Fruit fly (Drosophila melanogaster): ENCODE data around the gene CG6664.
A peak's percentile ranks its signal among the peaks of the same experiment; 100 is the strongest.

The CG6664 gene

DNA sequence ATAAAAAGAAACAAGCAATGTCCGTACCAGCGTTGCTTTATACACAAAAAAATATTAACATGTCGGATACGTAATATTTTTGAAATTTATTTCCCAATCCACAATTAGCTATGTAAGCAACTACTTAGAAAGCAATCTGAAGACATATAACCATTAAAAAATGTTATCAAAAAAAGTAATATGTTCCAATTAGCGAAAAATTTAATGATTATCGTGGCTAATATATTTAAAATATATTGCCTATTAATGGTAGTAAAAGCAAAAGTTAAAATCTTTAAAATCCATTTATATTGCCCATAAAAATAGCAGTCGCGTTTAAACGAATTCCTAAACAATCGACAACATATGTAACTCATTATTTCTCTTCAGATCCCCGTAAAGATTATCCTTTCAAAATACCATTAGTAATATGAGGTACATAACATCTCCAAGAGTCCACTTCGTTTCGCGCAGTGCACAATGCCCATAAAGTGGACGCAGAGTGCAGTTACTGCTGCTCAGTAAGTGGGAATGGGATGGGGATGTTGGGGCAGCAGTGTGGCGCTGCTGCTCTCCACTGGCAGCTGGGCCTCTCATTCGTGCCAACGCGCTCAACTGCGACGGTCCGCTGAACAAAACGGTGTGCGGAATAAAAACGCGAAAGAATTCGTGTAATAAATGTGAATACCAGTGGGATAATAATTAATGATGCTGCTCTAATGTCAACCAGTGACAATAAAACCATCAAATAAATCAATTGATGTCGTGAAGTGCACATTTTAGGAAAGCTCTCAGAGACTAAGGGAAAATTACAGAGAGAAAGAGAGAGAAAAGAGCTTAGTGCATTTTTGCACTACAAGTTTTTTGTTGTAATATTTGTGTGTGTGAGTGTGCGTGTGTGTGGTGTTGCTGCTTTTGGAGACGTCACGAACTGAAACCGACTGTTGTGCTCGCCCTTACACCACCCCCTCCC, 29.6 kb downstream of the CG6664 start (continued):
- TF ChIP-seq fd3F (GFP tag; optimal IDR thresholded peaks at IDR 0.05) (no peak), CG31441 (GFP tag; IDR thresholded peaks at IDR 0.05) (peak; percentile 63), Doc3 (GFP tag; IDR thresholded peaks at IDR 0.05; ENCODE audit: partially characterized antibody) (no peak), CG10267 (tag; optimal IDR thresholded peaks at IDR 0.05) (peak; percentile 26), CG10979 (tag; optimal IDR thresholded peaks at IDR 0.05) (peak; percentile 47), CG13287 (GFP tag; IDR thresholded peaks at IDR 0.05; ENCODE audit: partially characterized antibody) (peak; percentile 19; the same call in 1 of the 2 replicates), pb (GFP tag; optimal IDR thresholded peaks at IDR 0.05) (no peak), CG9932 (GFP tag; IDR thresholded peaks at IDR 0.05) (peak; percentile 45; the same call in 1 of the 2 replicates), Dp (GFP tag; optimal IDR thresholded peaks at IDR 0.05) (no peak), Dll (GFP tag; IDR thresholded peaks at IDR 0.05; ENCODE audit: partially characterized antibody) (peak; percentile 32; the same call in 2 of the 4 replicates), CG34422 (GFP tag; IDR thresholded peaks at IDR 0.05) (no peak; the same call in 1 of the 3 replicates), CG10431 (GFP tag; optimal IDR thresholded peaks at IDR 0.05) (no peak), prd (optimal IDR thresholded peaks at IDR 0.05) (no peak), prd (GFP tag; IDR thresholded peaks at IDR 0.05) (0 out of 3 replicates have a peak, but pooled peaks have one; percentile 33), BEAF-32 (GFP tag; optimal IDR thresholded peaks at IDR 0.05) (no peak), wdn (GFP tag; IDR thresholded peaks at IDR 0.05) (peak; percentile 21; the same call in 1 of the 2 replicates), oc (tag; optimal IDR thresholded peaks at IDR 0.05) (no peak), sim (GFP tag; IDR thresholded peaks at IDR 0.05) (no peak), Dref (GFP tag; IDR thresholded peaks at IDR 0.05) (no peak), CG9609 (GFP tag; optimal IDR thresholded peaks at IDR 0.05) (no peak), luna (GFP tag; optimal IDR thresholded peaks at IDR 0.05) (no peak), bab2 (GFP tag; optimal IDR thresholded peaks at IDR 0.05) (no peak), dmrt99B (tag; optimal IDR thresholded peaks at IDR 0.05) (peak; percentile 73), peb (GFP tag; IDR thresholded peaks at IDR 0.05) (no peak), CG30403 (GFP tag; optimal IDR thresholded peaks at IDR 0.05) (peak; percentile 77), hb (GFP tag; IDR thresholded peaks at IDR 0.05; ENCODE audit: partially characterized antibody) (no peak), CG3838 (GFP tag; optimal IDR thresholded peaks at IDR 0.05) (no peak), crp (GFP tag; optimal IDR thresholded peaks at IDR 0.05) (peak in 1 of 2 experiments; percentile 25), Hmr (GFP tag; optimal IDR thresholded peaks at IDR 0.05) (peak; percentile 24), CG15514 (GFP tag; optimal IDR thresholded peaks at IDR 0.05) (no peak), CG11723 (GFP tag; optimal IDR thresholded peaks at IDR 0.05) (peak; percentile 1), CG9817 (tag; optimal IDR thresholded peaks at IDR 0.05) (peak; percentile 23), NC2α (GFP tag; optimal IDR thresholded peaks at IDR 0.05) (no peak), ham (GFP tag; IDR thresholded peaks at IDR 0.05) (0 out of 2 replicates have a peak, but pooled peaks have one; percentile 37), run (tag; optimal IDR thresholded peaks at IDR 0.05) (no peak), ci (GFP tag; IDR thresholded peaks at IDR 0.05) (peak; percentile 72; the same call in 2 of the 3 replicates), bigmax (GFP tag; optimal IDR thresholded peaks at IDR 0.05) (no peak), nmo (GFP tag; optimal IDR thresholded peaks at IDR 0.05) (peak; percentile 65), bcd (GFP tag; optimal IDR thresholded peaks at IDR 0.05) (peak; percentile 58), CG15011 (GFP tag; optimal IDR thresholded peaks at IDR 0.05) (peak; percentile 52), crc (GFP tag; optimal IDR thresholded peaks at IDR 0.05) (no peak), CG7987 (GFP tag; optimal IDR thresholded peaks at IDR 0.05) (no peak), CG2875 (GFP tag; optimal IDR thresholded peaks at IDR 0.05) (no peak), CG12236 (GFP tag; optimal IDR thresholded peaks at IDR 0.05) (no peak), MBD-R2 (GFP tag; IDR thresholded peaks at IDR 0.05) (no peak; the same call in 1 of the 2 replicates), gt (GFP tag; IDR thresholded peaks at IDR 0.05) (no peak), Dek (tag; optimal IDR thresholded peaks at IDR 0.05) (peak; percentile 36)
